Worm (Caenorhabditis elegans) whole organism, L3 larva: ENCODE measurements around the gene dod-17.

Source experiments
- elt-2 ChIP-seq: sonication (generic microtip); optimal IDR thresholded peaks from 2 replicates; lab custom pipeline; 2016; ENCODE audit warnings: missing genetic modification reagents, mild to moderate bottlenecking, missing genetic modification characterization, missing compliant biosample characterization
- jun-1 ChIP-seq: fragments of 150-350 bp; optimal IDR thresholded peaks from 2 replicates; lab custom pipeline; 2014; ENCODE audit warnings: missing biosample characterization, missing genetic modification reagents, missing genetic modification characterization
- nhr-76 ChIP-seq: fragments of 150-350 bp; sonication (generic microtip); optimal IDR thresholded peaks from 5 replicates; lab custom pipeline; 2014; ENCODE audit warnings: missing biosample characterization, missing genetic modification characterization
- pqm-1 ChIP-seq: fragments of 150-350 bp; optimal IDR thresholded peaks from 2 replicates; lab custom pipeline; 2017; ENCODE audit warnings: missing biosample characterization, missing genetic modification characterization, inconsistent platforms

Gene dod-17

DNA sequence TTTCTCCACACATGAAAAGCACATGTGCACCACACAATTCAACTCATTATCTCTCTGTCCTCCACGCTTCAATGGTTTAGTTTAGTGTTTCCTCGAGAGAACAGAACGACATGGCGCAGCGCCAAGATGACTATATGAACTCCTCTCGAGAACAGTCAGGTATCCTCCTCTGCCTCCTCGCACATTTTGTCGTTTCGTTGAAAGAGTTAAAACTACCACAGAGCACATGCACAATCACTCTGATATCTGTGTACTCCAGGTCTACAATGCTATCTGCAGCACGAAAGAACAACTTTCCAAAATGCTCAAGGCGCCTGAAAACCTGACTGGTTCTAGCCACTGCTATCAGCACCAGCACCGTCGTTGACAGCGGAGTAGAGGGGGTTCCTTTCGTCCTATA, 50.7 kb downstream of the dod-17 start:
- TF ChIP-seq elt-2 = peak; percentile 92
- TF ChIP-seq pqm-1 = peak; percentile 76
- TF ChIP-seq jun-1 (tag; lab: Kevin White, UChicago) = peak; percentile 36
- TF ChIP-seq nhr-76 (tag; lab: Kevin White, UChicago) = no peak
